Fruit fly (Drosophila melanogaster) whole organism, embryonic: ENCODE data around the gene CG34276.

ENCODE experiments used
- Ada2b ChIP-seq: fragments of 200-800 bp; sonication (Bioruptor generic); IDR thresholded peaks from 2 replicates; pipeline ENCODE4 v1.3.6; 2022; ENCODE audit warnings: missing biosample characterization, missing genetic modification characterization
- Bdp1 ChIP-seq: fragments of 200-800 bp; sonication (Bioruptor generic); optimal IDR thresholded peaks from 3 replicates; lab custom pipeline; 2016; ENCODE audit warnings: missing biosample characterization, missing genetic modification characterization
- CG10543 ChIP-seq: fragments of 200-800 bp; sonication (Bioruptor generic); optimal IDR thresholded peaks from 3 replicates; lab custom pipeline; 2017; ENCODE audit warnings: missing biosample characterization, mild to moderate bottlenecking, missing genetic modification characterization, moderate library complexity
- CG10565 ChIP-seq: fragments of 200-800 bp; sonication (Bioruptor generic); optimal IDR thresholded peaks from 3 replicates; lab custom pipeline; 2016; ENCODE audit warnings: missing biosample characterization, mild to moderate bottlenecking, missing genetic modification characterization
- CG12299 ChIP-seq: fragments of 200-800 bp; sonication (Bioruptor generic); optimal IDR thresholded peaks from 2 replicates; lab custom pipeline; 2018; ENCODE audit warnings: missing biosample characterization, mild to moderate bottlenecking, missing genetic modification characterization
- CG12659 ChIP-seq: fragments of 200-800 bp; sonication (Bioruptor generic); optimal IDR thresholded peaks from 3 replicates; lab custom pipeline; 2017; ENCODE audit warnings: mild to moderate bottlenecking, missing biosample characterization, missing genetic modification reagents, missing genetic modification characterization
- CG12769 ChIP-seq: fragments of 200-800 bp; sonication (Bioruptor generic); optimal IDR thresholded peaks from 2 replicates; lab custom pipeline; 2019; ENCODE audit warnings: missing biosample characterization, mild to moderate bottlenecking, missing genetic modification characterization, moderate library complexity
- CG1603 ChIP-seq: fragments of 200-800 bp; sonication (Bioruptor generic); optimal IDR thresholded peaks from 2 replicates; lab custom pipeline; 2019; ENCODE audit warnings: missing biosample characterization, mild to moderate bottlenecking, missing genetic modification characterization, moderate library complexity
- CG17612 ChIP-seq: fragments of 200-800 bp; sonication (Bioruptor generic); IDR thresholded peaks from 2 replicates; pipeline ENCODE4 v1.3.6; 2022; ENCODE audit warnings: missing biosample characterization, missing genetic modification characterization
- CG17829 ChIP-seq: fragments of 200-800 bp; optimal IDR thresholded peaks from 2 replicates; lab custom pipeline; 2019; ENCODE audit warnings: missing biosample characterization, mild to moderate bottlenecking, missing genetic modification characterization, moderate library complexity
- CG1792 ChIP-seq: fragments of 200-800 bp; sonication (Bioruptor generic); optimal IDR thresholded peaks from 2 replicates; lab custom pipeline; 2016; ENCODE audit warnings: missing biosample characterization, missing genetic modification characterization
- CG2199 ChIP-seq: fragments of 200-800 bp; sonication (Bioruptor generic); IDR thresholded peaks from 3 replicates; pipeline ENCODE4 v1.3.6; 2022; ENCODE audit warnings: missing biosample characterization, missing genetic modification characterization
- CG3838 ChIP-seq: fragments of 200-800 bp; sonication (Bioruptor generic); optimal IDR thresholded peaks from 3 replicates; lab custom pipeline; 2016; ENCODE audit warnings: missing biosample characterization, missing genetic modification characterization
- CG4360 ChIP-seq: fragments of 200-800 bp; sonication (Bioruptor generic); IDR thresholded peaks from 2 replicates; pipeline ENCODE4 v1.3.6; 2022; ENCODE audit warnings: missing biosample characterization, missing genetic modification characterization
- CG4820 ChIP-seq: fragments of 200-800 bp; sonication (Bioruptor generic); optimal IDR thresholded peaks from 3 replicates; lab custom pipeline; 2016; ENCODE audit warnings: missing biosample characterization, missing genetic modification characterization
- CG5245 ChIP-seq: fragments of 200-800 bp; sonication (Bioruptor generic); optimal IDR thresholded peaks from 3 replicates; lab custom pipeline; 2016; ENCODE audit warnings: missing biosample characterization, missing genetic modification characterization
- CG6654 ChIP-seq: fragments of 200-800 bp; sonication (Bioruptor generic); optimal IDR thresholded peaks from 2 replicates; lab custom pipeline; 2017; ENCODE audit warnings: missing biosample characterization, mild to moderate bottlenecking, missing genetic modification characterization
- CG7839 ChIP-seq: fragments of 200-800 bp; sonication (Bioruptor generic); optimal IDR thresholded peaks from 3 replicates; lab custom pipeline; 2018; ENCODE audit warnings: missing biosample characterization, mild to moderate bottlenecking, missing genetic modification characterization, moderate library complexity
- Dip2 ChIP-seq: fragments of 200-800 bp; sonication (Bioruptor generic); IDR thresholded peaks from 2 replicates; pipeline ENCODE4 v1.3.6; 2022; ENCODE audit warnings: missing biosample characterization, missing genetic modification characterization
- Ets97D ChIP-seq: fragments of 200-800 bp; sonication (Bioruptor generic); optimal IDR thresholded peaks from 3 replicates; lab custom pipeline; 2016; ENCODE audit warnings: missing biosample characterization, missing genetic modification characterization
- GATAe ChIP-seq: fragments of 200-800 bp; sonication (Bioruptor generic); conservative IDR thresholded peaks from 2 replicates; pipeline ENCODE4 v1.3.6; 2022; ENCODE audit warnings: missing biosample characterization, missing genetic modification characterization
- HLH4C ChIP-seq: fragments of 200-800 bp; sonication (Bioruptor generic); IDR thresholded peaks from 3 replicates; pipeline ENCODE4 v1.3.6; 2022; ENCODE audit warnings: missing biosample characterization, missing genetic modification characterization; ENCODE audit not compliant: partially characterized antibody
- HLH54F ChIP-seq: fragments of 200-800 bp; sonication (Bioruptor generic); optimal IDR thresholded peaks from 3 replicates; lab custom pipeline; 2016; ENCODE audit warnings: missing biosample characterization, missing genetic modification characterization
- MESR4 ChIP-seq: fragments of 200-800 bp; sonication (Bioruptor generic); optimal IDR thresholded peaks from 2 replicates; lab custom pipeline; 2018; ENCODE audit warnings: missing biosample characterization, mild to moderate bottlenecking, missing genetic modification characterization, moderate library complexity
- NC2β ChIP-seq: fragments of 200-800 bp; sonication (Bioruptor generic); optimal IDR thresholded peaks from 2 replicates; lab custom pipeline; 2016; ENCODE audit warnings: missing biosample characterization, missing genetic modification characterization
- Neu2 ChIP-seq: fragments of 200-800 bp; sonication (Bioruptor generic); optimal IDR thresholded peaks from 3 replicates; lab custom pipeline; 2016; ENCODE audit warnings: missing biosample characterization, missing genetic modification characterization, borderline replicate concordance
- NfI ChIP-seq: fragments of 200-800 bp; sonication (Bioruptor generic); optimal IDR thresholded peaks from 3 replicates; lab custom pipeline; 2018; ENCODE audit warnings: missing biosample characterization, mild to moderate bottlenecking, missing genetic modification characterization, moderate library complexity
- Taf1 ChIP-seq: fragments of 200-800 bp; sonication (Bioruptor generic); IDR thresholded peaks from 2 replicates; pipeline ENCODE4 v1.3.6; 2022; ENCODE audit warnings: missing biosample characterization, missing genetic modification characterization
- Usf ChIP-seq: fragments of 200-800 bp; sonication (Bioruptor generic); optimal IDR thresholded peaks from 2 replicates; lab custom pipeline; 2017; ENCODE audit warnings: missing genotype, missing biosample characterization, missing genetic modification characterization
- Xbp1 ChIP-seq: fragments of 200-800 bp; sonication (Bioruptor generic); optimal IDR thresholded peaks from 3 replicates; lab custom pipeline; 2016; ENCODE audit warnings: missing biosample characterization, mild to moderate bottlenecking, missing genetic modification characterization
- aop ChIP-seq: fragments of 200-800 bp; sonication (Bioruptor generic); IDR thresholded peaks from 2 replicates; pipeline ENCODE4 v1.3.6; 2022; ENCODE audit warnings: missing biosample characterization, missing genetic modification characterization
- bbx ChIP-seq: fragments of 200-800 bp; sonication (Bioruptor generic); IDR thresholded peaks from 2 replicates; pipeline ENCODE4 v1.3.6; 2022; ENCODE audit warnings: missing biosample characterization, missing genetic modification characterization; ENCODE audit not compliant: partially characterized antibody
- bigmax ChIP-seq: fragments of 200-800 bp; sonication (Bioruptor generic); optimal IDR thresholded peaks from 2 replicates; lab custom pipeline; 2018; ENCODE audit warnings: missing biosample characterization, mild to moderate bottlenecking, missing genetic modification characterization
- crol ChIP-seq: fragments of 200-800 bp; sonication (Bioruptor generic); IDR thresholded peaks from 2 replicates; pipeline ENCODE4 v1.3.6; 2022; ENCODE audit warnings: missing biosample characterization, missing genetic modification characterization
- cwo ChIP-seq: fragments of 200-800 bp; sonication (Bioruptor generic); optimal IDR thresholded peaks from 3 replicates; lab custom pipeline; 2017; ENCODE audit warnings: missing biosample characterization, missing genetic modification characterization, mild to moderate bottlenecking, moderate library complexity, missing genetic modification reagents
- dpn ChIP-seq, 2 experiments: fragments of 200-800 bp; sonication (Bioruptor generic); optimal IDR thresholded peaks; 3 replicates each; lab custom pipeline; 2016; ENCODE audit warnings: missing biosample characterization in 2 of 2, missing genetic modification characterization in 2 of 2
- ewg ChIP-seq: fragments of 200-800 bp; sonication (Bioruptor generic); optimal IDR thresholded peaks from 3 replicates; lab custom pipeline; 2017; ENCODE audit warnings: mild to moderate bottlenecking, missing biosample characterization, missing genetic modification reagents, missing genetic modification characterization
- fd64A ChIP-seq: fragments of 200-800 bp; sonication (Bioruptor generic); optimal IDR thresholded peaks from 3 replicates; lab custom pipeline; 2018; ENCODE audit warnings: missing biosample characterization, mild to moderate bottlenecking, missing genetic modification characterization
- gsb ChIP-seq: fragments of 200-800 bp; sonication (Bioruptor generic); IDR thresholded peaks from 2 replicates; pipeline ENCODE4 v1.3.6; 2022; ENCODE audit warnings: missing biosample characterization, missing genetic modification characterization
- h ChIP-seq: fragments of >200 bp; optimal IDR thresholded peaks from 2 replicates; lab custom pipeline; 2017
- lilli ChIP-seq: fragments of 200-800 bp; sonication (Bioruptor generic); optimal IDR thresholded peaks from 3 replicates; lab custom pipeline; 2016; ENCODE audit warnings: missing biosample characterization, missing genetic modification characterization
- mam ChIP-seq: fragments of 200-800 bp; sonication (Bioruptor generic); optimal IDR thresholded peaks from 3 replicates; lab custom pipeline; 2016; ENCODE audit warnings: missing biosample characterization, missing genetic modification characterization
- pros ChIP-seq: fragments of 200-800 bp; sonication (Bioruptor generic); optimal IDR thresholded peaks from 3 replicates; lab custom pipeline; 2019; ENCODE audit warnings: missing biosample characterization, mild to moderate bottlenecking, missing genetic modification characterization, moderate library complexity
- psq ChIP-seq: fragments of 200-800 bp; sonication (Bioruptor generic); optimal IDR thresholded peaks from 2 replicates; lab custom pipeline; 2017; ENCODE audit warnings: missing biosample characterization, missing genetic modification characterization
- repo ChIP-seq: fragments of 200-800 bp; sonication (Bioruptor generic); optimal IDR thresholded peaks from 2 replicates; lab custom pipeline; 2016; ENCODE audit warnings: missing biosample characterization, missing genetic modification characterization
- run ChIP-seq: fragments of 200-800 bp; sonication (Bioruptor generic); optimal IDR thresholded peaks from 3 replicates; lab custom pipeline; 2018; ENCODE audit warnings: missing biosample characterization, mild to moderate bottlenecking, missing genetic modification characterization
- salm ChIP-seq: fragments of 200-800 bp; sonication (Bioruptor generic); optimal IDR thresholded peaks from 2 replicates; lab custom pipeline; 2018; ENCODE audit warnings: missing biosample characterization, mild to moderate bottlenecking, missing genetic modification characterization
- sd ChIP-seq: fragments of 200-800 bp; sonication (Bioruptor generic); optimal IDR thresholded peaks from 3 replicates; lab custom pipeline; 2018; ENCODE audit warnings: missing biosample characterization, mild to moderate bottlenecking, missing genetic modification characterization, moderate library complexity
- sisA ChIP-seq: fragments of 200-800 bp; sonication (Bioruptor generic); IDR thresholded peaks from 2 replicates; pipeline ENCODE4 v1.3.6; 2022; ENCODE audit warnings: missing biosample characterization, missing genetic modification characterization
- sna ChIP-seq: fragments of 200-800 bp; sonication (Bioruptor generic); IDR thresholded peaks from 2 replicates; pipeline ENCODE4 v1.3.6; 2022; ENCODE audit warnings: missing biosample characterization, missing genetic modification characterization; ENCODE audit not compliant: partially characterized antibody
- sr ChIP-seq: fragments of 200-800 bp; sonication (Bioruptor generic); IDR thresholded peaks from 3 replicates; pipeline ENCODE4 v1.3.6; 2022; ENCODE audit warnings: missing biosample characterization, missing genetic modification characterization
- vnd ChIP-seq: fragments of 200-800 bp; sonication (Bioruptor generic); IDR thresholded peaks from 3 replicates; pipeline ENCODE4 v1.3.6; 2022; ENCODE audit warnings: missing biosample characterization, missing genetic modification characterization; ENCODE audit not compliant: partially characterized antibody

CG34276 gene

DNA sequence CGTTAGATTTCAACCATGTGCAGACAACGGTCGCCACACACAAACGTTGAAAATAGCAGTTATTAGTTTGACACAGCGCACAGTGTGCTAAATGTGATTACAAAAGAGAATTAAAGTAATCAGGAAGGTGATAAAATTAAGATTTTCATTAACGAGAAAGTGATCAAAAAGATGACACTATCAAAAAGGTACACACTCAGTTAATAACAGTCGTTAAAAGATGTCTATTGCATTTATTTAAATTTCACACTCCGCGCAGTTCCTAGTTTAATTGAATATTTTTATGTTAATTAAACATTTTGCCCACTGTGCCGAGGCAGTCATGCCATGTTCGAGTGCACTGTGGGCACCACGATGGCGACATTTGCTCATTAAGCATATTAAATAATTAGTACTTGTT lies 1.7 kb downstream of the CG34276 start (continued):
- TF ChIP-seq Ets97D (no peak), sr (GFP tag; lab: Robert Waterston, UW) (no peak), lilli (peak; percentile 28), bbx (GFP tag; lab: Robert Waterston, UW) (no peak), CG1603 (tag; lab: Kevin White, UChicago) (peak; percentile 31), sna (GFP tag; lab: Robert Waterston, UW) (no peak), mam (no peak), sd (tag; lab: Kevin White, UChicago) (no peak), Taf1 (no peak), CG4360 (GFP tag; lab: Robert Waterston, UW) (no peak), CG10565 (GFP tag; lab: Kevin White, UChicago) (no peak), CG1792 (GFP tag; lab: Kevin White, UChicago) (no peak), CG12769 (tag; lab: Kevin White, UChicago) (peak; percentile 44), CG12659 (GFP tag; lab: Kevin White, UChicago) (peak; percentile 23), HLH54F (GFP tag; lab: Kevin White, UChicago) (no peak), CG7839 (peak; percentile 53), Dip2 (GFP tag; lab: Robert Waterston, UW) (no peak), aop (GFP tag; lab: Robert Waterston, UW) (no peak), CG17829 (tag; lab: Kevin White, UChicago) (peak; percentile 12), gsb (GFP tag; lab: Robert Waterston, UW) (no peak), dpn (GFP tag; optimal IDR thresholded peaks at IDR 0.05; lab: Kevin White, UChicago) (peak in 1 of 2 experiments; percentile 37), Xbp1 (GFP tag; lab: Kevin White, UChicago) (peak; percentile 32), NfI (GFP tag; lab: Kevin White, UChicago) (no peak), NC2β (GFP tag; lab: Kevin White, UChicago) (no peak), pros (GFP tag; lab: Kevin White, UChicago) (no peak), HLH4C (GFP tag; lab: Robert Waterston, UW) (no peak), CG12299 (tag; lab: Kevin White, UChicago) (no peak), CG10543 (GFP tag; lab: Kevin White, UChicago) (peak; percentile 8), cwo (GFP tag; lab: Kevin White, UChicago) (peak; percentile 14), vnd (GFP tag; lab: Robert Waterston, UW) (no peak), CG6654 (no peak), crol (GFP tag; lab: Robert Waterston, UW) (no peak), CG2199 (GFP tag; lab: Robert Waterston, UW) (no peak), Bdp1 (no peak), CG5245 (no peak), run (tag; lab: Kevin White, UChicago) (peak; percentile 3), repo (GFP tag; lab: Kevin White, UChicago) (no peak), Neu2 (GFP tag; lab: Kevin White, UChicago) (no peak), h (lab: Kevin White, UChicago) (no peak), bigmax (GFP tag; lab: Kevin White, UChicago) (no peak), salm (tag; lab: Kevin White, UChicago) (no peak), CG17612 (GFP tag; lab: Robert Waterston, UW) (no peak), fd64A (GFP tag; lab: Kevin White, UChicago) (no peak), ewg (GFP tag; lab: Kevin White, UChicago) (no peak), CG3838 (GFP tag; lab: Kevin White, UChicago) (no peak), GATAe (GFP tag; lab: Robert Waterston, UW) (no peak), psq (GFP tag; lab: Kevin White, UChicago) (no peak), sisA (peak; percentile 41), Ada2b (peak; percentile 34; the same call in 1 of the 2 replicates), CG4820 (GFP tag; lab: Kevin White, UChicago) (no peak), MESR4 (GFP tag; lab: Kevin White, UChicago) (no peak), Usf (no peak)
